Fruit fly (Drosophila melanogaster) whole organism, embryonic: Measurements from ENCODE around the gene CG43439.

Experiments used
- Atf-2 ChIP-seq: fragments of 200-800 bp; sonication (Bioruptor generic); optimal IDR thresholded peaks from 2 replicates; lab custom pipeline; 2016; ENCODE audit warnings: missing biosample characterization, missing genetic modification characterization
- B-H2 ChIP-seq: fragments of 200-800 bp; sonication (Bioruptor generic); optimal IDR thresholded peaks from 2 replicates; lab custom pipeline; 2018; ENCODE audit warnings: missing biosample characterization, mild to moderate bottlenecking, missing genetic modification characterization
- Bteb2 ChIP-seq: fragments of 200-800 bp; sonication (Bioruptor generic); optimal IDR thresholded peaks from 2 replicates; lab custom pipeline; 2016; ENCODE audit warnings: missing biosample characterization, missing genetic modification characterization
- CG10209 ChIP-seq: fragments of 200-800 bp; sonication (Bioruptor generic); optimal IDR thresholded peaks from 3 replicates; lab custom pipeline; 2017; ENCODE audit warnings: missing biosample characterization, mild to moderate bottlenecking, missing genetic modification characterization, missing genetic modification reagents
- CG10959 ChIP-seq: fragments of 200-800 bp; sonication (Bioruptor generic); IDR thresholded peaks from 2 replicates; pipeline ENCODE4 v1.3.6; 2022; ENCODE audit warnings: missing biosample characterization, missing genetic modification characterization
- CG12659 ChIP-seq: fragments of 200-800 bp; sonication (Bioruptor generic); optimal IDR thresholded peaks from 3 replicates; lab custom pipeline; 2017; ENCODE audit warnings: mild to moderate bottlenecking, missing biosample characterization, missing genetic modification reagents, missing genetic modification characterization
- CG1603 ChIP-seq: fragments of 200-800 bp; sonication (Bioruptor generic); optimal IDR thresholded peaks from 2 replicates; lab custom pipeline; 2019; ENCODE audit warnings: missing biosample characterization, mild to moderate bottlenecking, missing genetic modification characterization, moderate library complexity
- CG1647 ChIP-seq: fragments of 200-800 bp; sonication (Bioruptor generic); optimal IDR thresholded peaks from 3 replicates; lab custom pipeline; 2016; ENCODE audit warnings: missing biosample characterization, missing genetic modification characterization
- CG17328 ChIP-seq: fragments of 200-800 bp; sonication (Bioruptor generic); IDR thresholded peaks from 2 replicates; pipeline ENCODE4 v1.3.6; 2022; ENCODE audit warnings: missing biosample characterization, missing genetic modification characterization
- CG17359 ChIP-seq: fragments of 200-800 bp; sonication (Bioruptor generic); optimal IDR thresholded peaks from 3 replicates; lab custom pipeline; 2018; ENCODE audit warnings: missing biosample characterization, mild to moderate bottlenecking, missing genetic modification characterization, moderate library complexity
- CG17612 ChIP-seq: fragments of 200-800 bp; sonication (Bioruptor generic); IDR thresholded peaks from 2 replicates; pipeline ENCODE4 v1.3.6; 2022; ENCODE audit warnings: missing biosample characterization, missing genetic modification characterization
- CG17912 ChIP-seq: fragments of 200-800 bp; sonication (Bioruptor generic); optimal IDR thresholded peaks from 2 replicates; lab custom pipeline; 2018; ENCODE audit warnings: missing biosample characterization, mild to moderate bottlenecking, missing genetic modification characterization
- CG18011 ChIP-seq: fragments of 200-800 bp; sonication (Bioruptor generic); optimal IDR thresholded peaks from 2 replicates; lab custom pipeline; 2017; ENCODE audit warnings: missing biosample characterization, missing genetic modification characterization, mild to moderate bottlenecking, moderate library complexity, missing genotype
- CG2129 ChIP-seq: fragments of 200-800 bp; sonication (Bioruptor generic); IDR thresholded peaks from 2 replicates; pipeline ENCODE4 v1.3.6; 2022; ENCODE audit warnings: missing biosample characterization, missing genetic modification characterization; ENCODE audit not compliant: partially characterized antibody
- CG2712 ChIP-seq: fragments of 200-800 bp; optimal IDR thresholded peaks from 3 replicates; lab custom pipeline; 2019; ENCODE audit warnings: missing biosample characterization, mild to moderate bottlenecking, missing genetic modification characterization, moderate library complexity
- CG32772 ChIP-seq: fragments of 200-800 bp; sonication (Bioruptor generic); IDR thresholded peaks from 2 replicates; pipeline ENCODE4 v1.3.6; 2022; ENCODE audit warnings: missing biosample characterization, missing genetic modification characterization
- CG3281 ChIP-seq: fragments of 200-800 bp; sonication (Bioruptor generic); optimal IDR thresholded peaks from 3 replicates; lab custom pipeline; 2017; ENCODE audit warnings: missing biosample characterization, mild to moderate bottlenecking, missing genetic modification characterization
- CG34224 ChIP-seq: fragments of 200-800 bp; sonication (Bioruptor generic); IDR thresholded peaks from 3 replicates; pipeline ENCODE4 v1.3.6; 2022; ENCODE audit warnings: missing biosample characterization, missing genetic modification characterization; ENCODE audit not compliant: partially characterized antibody
- CG4328 ChIP-seq: fragments of 200-800 bp; sonication (Bioruptor generic); optimal IDR thresholded peaks from 3 replicates; lab custom pipeline; 2017; ENCODE audit warnings: missing biosample characterization, missing genetic modification reagents, missing genetic modification characterization
- CG4707 ChIP-seq: fragments of 200-800 bp; sonication (Bioruptor generic); optimal IDR thresholded peaks from 2 replicates; lab custom pipeline; 2018; ENCODE audit warnings: missing biosample characterization, mild to moderate bottlenecking, missing genetic modification characterization, moderate library complexity
- CG6791 ChIP-seq: fragments of 200-800 bp; sonication (Bioruptor generic); IDR thresholded peaks from 3 replicates; pipeline ENCODE4 v1.3.6; 2022; ENCODE audit warnings: missing biosample characterization, missing genetic modification characterization; ENCODE audit not compliant: partially characterized antibody
- CG8944 ChIP-seq: fragments of 200-800 bp; sonication (Bioruptor generic); optimal IDR thresholded peaks from 3 replicates; lab custom pipeline; 2016; ENCODE audit warnings: missing biosample characterization, missing genetic modification characterization
- CG9817 ChIP-seq: fragments of 200-800 bp; sonication (Bioruptor generic); optimal IDR thresholded peaks from 2 replicates; lab custom pipeline; 2018; ENCODE audit warnings: missing biosample characterization, mild to moderate bottlenecking, missing genetic modification characterization, moderate library complexity
- CTCF ChIP-seq: fragments of 200-800 bp; sonication (Bioruptor generic); optimal IDR thresholded peaks from 2 replicates; lab custom pipeline; 2017; ENCODE audit warnings: missing biosample characterization, mild to moderate bottlenecking, missing genetic modification characterization, moderate library complexity
- CkIIα-i1 ChIP-seq: fragments of 200-800 bp; sonication (Bioruptor generic); IDR thresholded peaks from 2 replicates; pipeline ENCODE4 v1.3.6; 2022; ENCODE audit warnings: missing biosample characterization, missing genetic modification characterization
- D ChIP-seq, 2 experiments: fragments of 200-800 bp in 1 of 2; fragments of >200 bp in 1 of 2; sonication (Bioruptor generic) in 1 of 2; optimal IDR thresholded peaks; 2 replicates in 1 of 2; 3 replicates in 1 of 2; lab custom pipeline; 2017; ENCODE audit warnings: mild to moderate bottlenecking in 1 of 2, missing biosample characterization in 1 of 2, missing genetic modification characterization in 1 of 2, missing genetic modification reagents in 1 of 2
- Dek ChIP-seq: fragments of 200-800 bp; sonication (Bioruptor generic); optimal IDR thresholded peaks from 3 replicates; lab custom pipeline; 2019; ENCODE audit warnings: missing biosample characterization, mild to moderate bottlenecking, missing genetic modification characterization, moderate library complexity
- Elba2 ChIP-seq: fragments of 200-800 bp; sonication (Bioruptor generic); optimal IDR thresholded peaks from 3 replicates; lab custom pipeline; 2016; ENCODE audit warnings: missing biosample characterization, missing genetic modification characterization
- Hand ChIP-seq: fragments of 200-800 bp; sonication (Bioruptor generic); optimal IDR thresholded peaks from 2 replicates; lab custom pipeline; 2017; ENCODE audit warnings: mild to moderate bottlenecking, missing biosample characterization, missing genetic modification reagents, missing genetic modification characterization
- Lim3 ChIP-seq: fragments of 200-800 bp; sonication (Bioruptor generic); IDR thresholded peaks from 2 replicates; pipeline ENCODE4 v1.3.6; 2022; ENCODE audit warnings: missing biosample characterization, missing genetic modification characterization
- Mrtf ChIP-seq: fragments of 200-800 bp; sonication (Bioruptor generic); IDR thresholded peaks from 3 replicates; pipeline ENCODE4 v1.3.6; 2022; ENCODE audit warnings: missing biosample characterization, missing genetic modification characterization
- Spps ChIP-seq: fragments of 200-800 bp; sonication (Bioruptor generic); optimal IDR thresholded peaks from 2 replicates; lab custom pipeline; 2018; ENCODE audit warnings: missing biosample characterization, mild to moderate bottlenecking, missing genetic modification characterization
- Xrp1 ChIP-seq: fragments of 200-800 bp; sonication (Bioruptor generic); IDR thresholded peaks from 2 replicates; pipeline ENCODE4 v1.3.6; 2022; ENCODE audit warnings: missing biosample characterization, missing genetic modification characterization
- aop ChIP-seq: fragments of 200-800 bp; sonication (Bioruptor generic); IDR thresholded peaks from 2 replicates; pipeline ENCODE4 v1.3.6; 2022; ENCODE audit warnings: missing biosample characterization, missing genetic modification characterization
- ato ChIP-seq: fragments of 200-800 bp; sonication (Bioruptor generic); IDR thresholded peaks from 2 replicates; pipeline ENCODE4 v1.3.6; 2022; ENCODE audit warnings: missing biosample characterization, missing genetic modification characterization; ENCODE audit not compliant: partially characterized antibody
- bcd ChIP-seq: fragments of 200-800 bp; sonication (Bioruptor generic); optimal IDR thresholded peaks from 2 replicates; lab custom pipeline; 2017; ENCODE audit warnings: missing biosample characterization, mild to moderate bottlenecking, missing genetic modification characterization
- btn ChIP-seq: fragments of 200-800 bp; sonication (Bioruptor generic); optimal IDR thresholded peaks from 2 replicates; lab custom pipeline; 2016; ENCODE audit warnings: missing biosample characterization, missing genetic modification characterization
- croc ChIP-seq: fragments of 200-800 bp; sonication (Bioruptor generic); conservative IDR thresholded peaks from 3 replicates; pipeline ENCODE4 v1.3.6; 2022; ENCODE audit warnings: missing biosample characterization, missing genetic modification characterization
- esg ChIP-seq: fragments of 200-800 bp; sonication (Bioruptor generic); conservative IDR thresholded peaks from 2 replicates; pipeline ENCODE4 v1.3.6; 2022; ENCODE audit warnings: missing biosample characterization, missing genetic modification characterization
- eyg ChIP-seq: fragments of 200-800 bp; sonication (Bioruptor generic); optimal IDR thresholded peaks from 3 replicates; lab custom pipeline; 2016; ENCODE audit warnings: missing biosample characterization, missing genetic modification characterization
- grn ChIP-seq: fragments of 200-800 bp; sonication (Bioruptor generic); optimal IDR thresholded peaks from 3 replicates; lab custom pipeline; 2017; ENCODE audit warnings: missing biosample characterization, missing genetic modification characterization
- ind ChIP-seq: fragments of 200-800 bp; sonication (Bioruptor generic); optimal IDR thresholded peaks from 3 replicates; lab custom pipeline; 2016; ENCODE audit warnings: missing biosample characterization, missing genetic modification characterization
- jigr1 ChIP-seq: fragments of 200-800 bp; sonication (Bioruptor generic); IDR thresholded peaks from 3 replicates; pipeline ENCODE4 v1.3.6; 2022; ENCODE audit warnings: missing biosample characterization, missing genetic modification characterization
- jumu ChIP-seq: fragments of 200-800 bp; sonication (Bioruptor generic); optimal IDR thresholded peaks from 3 replicates; lab custom pipeline; 2016; ENCODE audit warnings: missing biosample characterization, missing genetic modification characterization
- klu ChIP-seq: fragments of 200-800 bp; sonication (Bioruptor generic); IDR thresholded peaks from 2 replicates; pipeline ENCODE4 v1.3.6; 2022; ENCODE audit warnings: missing biosample characterization, missing genetic modification characterization
- lmd ChIP-seq: fragments of 200-800 bp; sonication (Bioruptor generic); IDR thresholded peaks from 2 replicates; pipeline ENCODE4 v1.3.6; 2022; ENCODE audit warnings: missing biosample characterization, missing genetic modification characterization
- mam ChIP-seq: fragments of 200-800 bp; sonication (Bioruptor generic); optimal IDR thresholded peaks from 3 replicates; lab custom pipeline; 2016; ENCODE audit warnings: missing biosample characterization, missing genetic modification characterization
- tgo ChIP-seq: fragments of 200-800 bp; sonication (Bioruptor generic); IDR thresholded peaks from 3 replicates; pipeline ENCODE4 v1.3.6; 2022; ENCODE audit warnings: missing biosample characterization, missing genetic modification characterization
- unpg ChIP-seq: fragments of 200-800 bp; sonication (Bioruptor generic); optimal IDR thresholded peaks from 3 replicates; lab custom pipeline; 2018; ENCODE audit warnings: missing biosample characterization, mild to moderate bottlenecking, missing genetic modification characterization, moderate library complexity

The CG43439 gene

dm6 chr3L:6979387-6980249 lies 4.8 kb downstream of the CG43439 start, which contains the start of gene Galphai (continued):
- TF ChIP-seq CG10959 (no peak), unpg (GFP tag; lab: Kevin White, UChicago) (no peak), B-H2 (GFP tag; lab: Kevin White, UChicago) (no peak), klu (no peak), CG3281 (GFP tag; lab: Kevin White, UChicago) (peak; percentile 7), Lim3 (GFP tag; lab: Robert Waterston, UW) (no peak), Xrp1 (GFP tag; lab: Robert Waterston, UW) (no peak; the same call in 1 of the 2 replicates), jumu (GFP tag; lab: Kevin White, UChicago) (peak; percentile 75), aop (GFP tag; lab: Robert Waterston, UW) (no peak), bcd (GFP tag; lab: Kevin White, UChicago) (peak; percentile 1), D (optimal IDR thresholded peaks at IDR 0.05; lab: Kevin White, UChicago) (peak; percentile 53), D (GFP tag; optimal IDR thresholded peaks at IDR 0.05; lab: Kevin White, UChicago) (no peak), Atf-2 (GFP tag; lab: Kevin White, UChicago) (no peak), CG34224 (no peak), Bteb2 (GFP tag; lab: Kevin White, UChicago) (no peak), CG32772 (GFP tag; lab: Robert Waterston, UW) (no peak), Spps (peak; percentile 15), CG4328 (no peak), CG12659 (peak; percentile 76), mam (GFP tag; lab: Kevin White, UChicago) (peak; percentile 31), CG6791 (peak; percentile 65; the same call in 2 of the 3 replicates), ato (no peak; the same call in 1 of the 2 replicates), CG17328 (GFP tag; lab: Robert Waterston, UW) (no peak), croc (no peak), CG1603 (tag; lab: Kevin White, UChicago) (peak; percentile 96), CG17612 (GFP tag; lab: Robert Waterston, UW) (no peak), eyg (peak; percentile 12), CkIIα-i1 (no peak), CG4707 (GFP tag; lab: Kevin White, UChicago) (no peak), esg (no peak), lmd (GFP tag; lab: Robert Waterston, UW) (peak; percentile 30; the same call in 1 of the 2 replicates), btn (GFP tag; lab: Kevin White, UChicago) (no peak), CG10209 (GFP tag; lab: Kevin White, UChicago) (no peak), tgo (GFP tag; lab: Robert Waterston, UW) (no peak), CTCF (GFP tag; lab: Kevin White, UChicago) (peak; percentile 65), Mrtf (GFP tag; lab: Robert Waterston, UW) (no peak), CG1647 (GFP tag; lab: Kevin White, UChicago) (peak; percentile 19), CG17912 (GFP tag; lab: Kevin White, UChicago) (peak; percentile 47), Elba2 (GFP tag; lab: Kevin White, UChicago) (no peak), CG18011 (no peak), ind (no peak), CG17359 (tag; lab: Kevin White, UChicago) (no peak), CG2712 (peak; percentile 52), grn (GFP tag; lab: Kevin White, UChicago) (peak; percentile 49), jigr1 (GFP tag; lab: Robert Waterston, UW) (no peak), CG2129 (GFP tag; lab: Robert Waterston, UW) (no peak), CG9817 (tag; lab: Kevin White, UChicago) (peak; percentile 28), CG8944 (GFP tag; lab: Kevin White, UChicago) (no peak), Hand (GFP tag; lab: Kevin White, UChicago) (peak; percentile 12), Dek (tag; lab: Kevin White, UChicago) (peak; percentile 6)
